Worm (Caenorhabditis elegans): Measurements from ENCODE around the gene hrpf-2.

DNA sequence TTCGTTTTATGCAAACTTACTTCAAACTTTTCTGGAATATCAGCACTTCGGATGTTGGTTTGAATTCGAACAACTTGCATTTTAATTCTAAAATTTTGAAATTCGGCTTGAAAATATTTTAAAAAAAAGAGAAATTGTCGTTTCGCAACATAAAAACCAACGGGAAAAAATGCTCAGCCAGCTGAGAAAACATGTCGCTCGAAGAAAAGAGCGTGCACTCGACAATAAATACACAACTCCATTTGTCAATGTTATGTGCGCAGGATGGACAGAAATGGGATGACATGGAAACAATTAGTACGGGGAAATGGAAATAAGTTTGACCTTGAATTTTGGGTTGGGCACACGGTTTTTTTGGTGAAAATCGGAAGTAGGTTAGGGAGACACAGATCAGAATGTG lies 40.4 kb downstream of the hrpf-2 start, which contains the start of gene mif-4:
- TF ChIP-seq dao-5 (tag; optimal IDR thresholded peaks at IDR 0.05) = no peak
- TF ChIP-seq him-1 (tag; optimal IDR thresholded peaks at IDR 0.05) = no peak

All from whole organism, L4/young adult.